Worm (Caenorhabditis elegans): ENCODE measurements around the gene ZC204.6.

ce11 chrII:1603049-1603448, 41.6 kb downstream of the ZC204.6 start:
- no peak for TF ChIP-seq flt-1 (GFP tag; IDR thresholded peaks at IDR 0.05)
- TF ChIP-seq ama-1 (optimal IDR thresholded peaks at IDR 0.05) = no peak
- no peak for TF ChIP-seq tbx-37 (GFP tag; conservative IDR thresholded peaks at IDR 0.05)
